Worm (Caenorhabditis elegans) whole organism, young adult: Measurements from ENCODE around the gene brd-1.

ENCODE experiments used
- B0035.1 ChIP-seq: sonication (generic microtip); optimal IDR thresholded peaks from 2 replicates; lab custom pipeline; 2016; ENCODE audit warnings: missing genetic modification characterization, mild to moderate bottlenecking, missing compliant biosample characterization, missing genotype, missing genetic modification reagents
- F10E7.11 ChIP-seq: sonication (generic microtip); optimal IDR thresholded peaks from 2 replicates; lab custom pipeline; 2017; ENCODE audit warnings: mild to moderate bottlenecking, missing genetic modification characterization, moderate library complexity, missing compliant biosample characterization
- F33H1.4 ChIP-seq: fragments of 200-800 bp; sonication (Bioruptor generic); IDR thresholded peaks from 2 replicates; pipeline ENCODE4 v1.3.6; 2022; ENCODE audit warnings: missing genetic modification reagents, missing genetic modification characterization, missing compliant biosample characterization
- F39B2.1 ChIP-seq: fragments of 200-800 bp; sonication (Bioruptor generic); IDR thresholded peaks from 2 replicates; pipeline ENCODE4 v1.3.6; 2022; ENCODE audit warnings: missing genetic modification reagents, missing genetic modification characterization, missing compliant biosample characterization
- F49E8.2 ChIP-seq: sonication (generic microtip); optimal IDR thresholded peaks from 3 replicates; lab custom pipeline; 2017; ENCODE audit warnings: missing genetic modification characterization, mild to moderate bottlenecking, missing compliant biosample characterization, antibody characterized with exemption, moderate library complexity; ENCODE audit not compliant: insufficient read depth
- F52B5.7 ChIP-seq: sonication (generic microtip); optimal IDR thresholded peaks from 2 replicates; lab custom pipeline; 2016; ENCODE audit warnings: mild to moderate bottlenecking, missing genetic modification characterization, missing compliant biosample characterization
- F57A8.1 ChIP-seq: fragments of 200-800 bp; sonication (Bioruptor generic); optimal IDR thresholded peaks from 2 replicates; lab custom pipeline; 2018; ENCODE audit warnings: mild to moderate bottlenecking, missing genetic modification characterization, moderate library complexity, missing compliant biosample characterization
- Y67H2A.10 ChIP-seq: fragments of 200-800 bp; sonication (Bioruptor generic); conservative IDR thresholded peaks from 2 replicates; pipeline ENCODE4 v1.3.6; 2022; ENCODE audit warnings: missing genetic modification reagents, missing genetic modification characterization, missing compliant biosample characterization
- Y79H2A.3 ChIP-seq: fragments of 200-800 bp; sonication (Bioruptor generic); conservative IDR thresholded peaks from 2 replicates; pipeline ENCODE4 v1.3.6; 2022; ENCODE audit warnings: missing genetic modification reagents, missing genetic modification characterization, missing compliant biosample characterization
- ZK185.1 ChIP-seq: sonication (generic microtip); optimal IDR thresholded peaks from 2 replicates; lab custom pipeline; 2016; ENCODE audit warnings: mild to moderate bottlenecking, missing genetic modification characterization, missing compliant biosample characterization; ENCODE audit not compliant: poor library complexity, severe bottlenecking
- ama-1 ChIP-seq, 3 experiments: fragments of 150-350 bp in 1 of 3; sonication (generic microtip) in 2 of 3; optimal IDR thresholded peaks; 2 replicates each; lab custom pipeline; 2014 to 2018; ENCODE audit warnings: missing biosample characterization in 2 of 3, missing genetic modification characterization in 2 of 3, missing genetic modification reagents in 2 of 3
- aptf-2 ChIP-seq: fragments of 200-800 bp; sonication (Bioruptor generic); conservative IDR thresholded peaks from 2 replicates; pipeline ENCODE4 v1.3.6; 2022; ENCODE audit warnings: missing genetic modification reagents, missing genetic modification characterization, missing compliant biosample characterization
- attf-3 ChIP-seq: fragments of 200-800 bp; sonication (Bioruptor generic); conservative IDR thresholded peaks from 2 replicates; pipeline ENCODE4 v1.3.6; 2022; ENCODE audit warnings: missing genetic modification reagents, missing genetic modification characterization, missing compliant biosample characterization
- bed-1 ChIP-seq: fragments of 200-800 bp; sonication (Bioruptor generic); IDR thresholded peaks from 2 replicates; pipeline ENCODE4 v1.3.6; 2022; ENCODE audit warnings: missing genetic modification reagents, missing genetic modification characterization, missing compliant biosample characterization
- ccch-3 ChIP-seq: fragments of 200-800 bp; sonication (Bioruptor generic); optimal IDR thresholded peaks from 2 replicates; lab custom pipeline; 2018; ENCODE audit warnings: mild to moderate bottlenecking, missing genetic modification characterization, missing compliant biosample characterization
- cebp-1 ChIP-seq, 2 experiments: fragments of 200-800 bp in 1 of 2; sonication (Bioruptor generic) in 1 of 2; sonication (generic microtip) in 1 of 2; IDR thresholded peaks in 1 of 2; optimal IDR thresholded peaks in 1 of 2; 2 replicates each; pipeline versions ENCODE4 v1.3.6 to Lab custom; 2017 to 2022; ENCODE audit warnings: missing compliant biosample characterization in 2 of 2, missing genetic modification characterization in 2 of 2, mild to moderate bottlenecking in 1 of 2, missing genetic modification reagents in 1 of 2, moderate library complexity in 1 of 2
- cebp-2 ChIP-seq: fragments of 200-800 bp; sonication (Bioruptor generic); IDR thresholded peaks from 2 replicates; pipeline ENCODE4 v1.3.6; 2022; ENCODE audit warnings: missing genetic modification characterization, missing compliant biosample characterization
- ceh-100 ChIP-seq: fragments of 200-800 bp; sonication (Bioruptor generic); IDR thresholded peaks from 2 replicates; pipeline ENCODE4 v1.3.6; 2022; ENCODE audit warnings: missing genetic modification reagents, missing genetic modification characterization, missing compliant biosample characterization
- ceh-27 ChIP-seq: fragments of 200-800 bp; sonication (Bioruptor generic); optimal IDR thresholded peaks from 2 replicates; lab custom pipeline; 2018; ENCODE audit warnings: mild to moderate bottlenecking, missing genetic modification characterization, moderate library complexity, missing compliant biosample characterization
- ceh-40 ChIP-seq: fragments of 200-800 bp; sonication (Bioruptor generic); IDR thresholded peaks from 2 replicates; pipeline ENCODE4 v1.3.6; 2022; ENCODE audit warnings: missing genetic modification characterization, missing compliant biosample characterization
- ceh-58 ChIP-seq: fragments of 200-800 bp; sonication (Bioruptor generic); IDR thresholded peaks from 2 replicates; pipeline ENCODE4 v1.3.6; 2022; ENCODE audit warnings: missing genetic modification characterization, missing compliant biosample characterization
- dpl-1 ChIP-seq: fragments of 150-350 bp; optimal IDR thresholded peaks from 2 replicates; lab custom pipeline; 2014; ENCODE audit warnings: missing biosample characterization, missing genetic modification reagents, missing genetic modification characterization
- efl-1 ChIP-seq: fragments of 150-350 bp; optimal IDR thresholded peaks from 2 replicates; lab custom pipeline; 2014; ENCODE audit warnings: missing biosample characterization, missing genetic modification reagents, missing genetic modification characterization
- egl-18 ChIP-seq: fragments of 200-800 bp; sonication (Bioruptor generic); IDR thresholded peaks from 2 replicates; pipeline ENCODE4 v1.3.6; 2022; ENCODE audit warnings: missing genetic modification reagents, missing genetic modification characterization, missing compliant biosample characterization
- egrh-3 ChIP-seq: fragments of 200-800 bp; sonication (Bioruptor generic); IDR thresholded peaks from 2 replicates; pipeline ENCODE4 v1.3.6; 2022; ENCODE audit warnings: missing genetic modification reagents, missing genetic modification characterization, missing compliant biosample characterization
- hmg-1.2 ChIP-seq: fragments of 200-800 bp; sonication (Bioruptor generic); IDR thresholded peaks from 2 replicates; pipeline ENCODE4 v1.3.6; 2022; ENCODE audit warnings: missing genetic modification reagents, missing genetic modification characterization, missing compliant biosample characterization
- hmg-20 ChIP-seq: fragments of 200-800 bp; sonication (Bioruptor generic); IDR thresholded peaks from 2 replicates; pipeline ENCODE4 v1.3.6; 2022; ENCODE audit warnings: missing genetic modification reagents, missing genetic modification characterization, missing compliant biosample characterization
- lin-26 ChIP-seq: fragments of 200-800 bp; sonication (Bioruptor generic); IDR thresholded peaks from 2 replicates; pipeline ENCODE4 v1.3.6; 2022; ENCODE audit warnings: missing genetic modification reagents, missing genetic modification characterization, missing compliant biosample characterization
- lin-40 ChIP-seq: sonication (generic microtip); optimal IDR thresholded peaks from 2 replicates; lab custom pipeline; 2016; ENCODE audit warnings: missing genetic modification characterization, mild to moderate bottlenecking, missing compliant biosample characterization, missing genotype, missing genetic modification reagents
- lin-54 ChIP-seq: fragments of 200-800 bp; sonication (Bioruptor generic); optimal IDR thresholded peaks from 2 replicates; lab custom pipeline; 2018; ENCODE audit warnings: mild to moderate bottlenecking, missing genetic modification characterization, missing compliant biosample characterization
- lir-1 ChIP-seq: fragments of 200-800 bp; sonication (Bioruptor generic); conservative IDR thresholded peaks from 2 replicates; pipeline ENCODE4 v1.3.6; 2022; ENCODE audit warnings: missing genetic modification reagents, missing genetic modification characterization, missing compliant biosample characterization
- lsl-1 ChIP-seq: fragments of 200-800 bp; sonication (Bioruptor generic); optimal IDR thresholded peaks from 2 replicates; lab custom pipeline; 2018; ENCODE audit warnings: mild to moderate bottlenecking, missing genetic modification characterization, moderate library complexity, missing compliant biosample characterization
- mcd-1 ChIP-seq: fragments of 200-800 bp; sonication (Bioruptor generic); IDR thresholded peaks from 2 replicates; pipeline ENCODE4 v1.3.6; 2022; ENCODE audit warnings: missing genetic modification reagents, missing genetic modification characterization, missing compliant biosample characterization
- nfya-1 ChIP-seq: sonication (generic microtip); optimal IDR thresholded peaks from 2 replicates; lab custom pipeline; 2017; ENCODE audit warnings: antibody characterized with exemption, missing compliant biosample characterization, missing genetic modification characterization, borderline replicate concordance; ENCODE audit not compliant: insufficient read depth
- nfya-2 ChIP-seq: fragments of 200-800 bp; sonication (Bioruptor generic); IDR thresholded peaks from 2 replicates; pipeline ENCODE4 v1.3.6; 2022; ENCODE audit warnings: missing genetic modification reagents, missing genetic modification characterization, missing compliant biosample characterization
- nhr-120 ChIP-seq: fragments of 200-800 bp; sonication (Bioruptor generic); IDR thresholded peaks from 2 replicates; pipeline ENCODE4 v1.3.6; 2022; ENCODE audit warnings: missing genetic modification characterization, missing compliant biosample characterization
- nhr-179 ChIP-seq: sonication (generic microtip); optimal IDR thresholded peaks from 2 replicates; lab custom pipeline; 2016; ENCODE audit warnings: mild to moderate bottlenecking, missing genetic modification characterization, missing compliant biosample characterization
- nhr-80 ChIP-seq: sonication (generic microtip); optimal IDR thresholded peaks from 2 replicates; lab custom pipeline; 2016; ENCODE audit warnings: missing genetic modification characterization, missing compliant biosample characterization
- nhr-90 ChIP-seq: sonication (generic microtip); optimal IDR thresholded peaks from 2 replicates; lab custom pipeline; 2016; ENCODE audit warnings: missing genotype, mild to moderate bottlenecking, missing genetic modification characterization, missing compliant biosample characterization
- pha-4 ChIP-seq: fragments of 150-350 bp; sonication (generic microtip); optimal IDR thresholded peaks from 2 replicates; lab custom pipeline; 2014; ENCODE audit warnings: missing biosample characterization, missing genetic modification reagents, missing genetic modification characterization
- snpc-1.1 ChIP-seq: sonication (generic microtip); optimal IDR thresholded peaks from 2 replicates; lab custom pipeline; 2017; ENCODE audit warnings: missing genetic modification characterization, mild to moderate bottlenecking, missing compliant biosample characterization, antibody characterized with exemption, moderate library complexity, missing genotype, missing genetic modification reagents; ENCODE audit not compliant: insufficient read depth
- sptf-2 ChIP-seq: fragments of 200-800 bp; sonication (Bioruptor generic); optimal IDR thresholded peaks from 2 replicates; lab custom pipeline; 2018; ENCODE audit warnings: mild to moderate bottlenecking, missing genetic modification characterization, missing compliant biosample characterization
- tbx-9 ChIP-seq: sonication (generic microtip); optimal IDR thresholded peaks from 2 replicates; lab custom pipeline; 2016; ENCODE audit warnings: borderline replicate concordance, missing genetic modification characterization, inconsistent platforms, missing compliant biosample characterization
- tlf-1 ChIP-seq: fragments of 200-800 bp; sonication (Bioruptor generic); optimal IDR thresholded peaks from 2 replicates; lab custom pipeline; 2018; ENCODE audit warnings: mild to moderate bottlenecking, missing genetic modification characterization, missing compliant biosample characterization
- unc-130 ChIP-seq: sonication (generic microtip); optimal IDR thresholded peaks from 2 replicates; lab custom pipeline; 2016; ENCODE audit warnings: missing genetic modification reagents, missing genetic modification characterization, missing compliant biosample characterization
- ztf-3 ChIP-seq: fragments of 200-800 bp; sonication (Bioruptor generic); optimal IDR thresholded peaks from 2 replicates; lab custom pipeline; 2018; ENCODE audit warnings: mild to moderate bottlenecking, missing genetic modification characterization, missing compliant biosample characterization

Gene brd-1

DNA sequence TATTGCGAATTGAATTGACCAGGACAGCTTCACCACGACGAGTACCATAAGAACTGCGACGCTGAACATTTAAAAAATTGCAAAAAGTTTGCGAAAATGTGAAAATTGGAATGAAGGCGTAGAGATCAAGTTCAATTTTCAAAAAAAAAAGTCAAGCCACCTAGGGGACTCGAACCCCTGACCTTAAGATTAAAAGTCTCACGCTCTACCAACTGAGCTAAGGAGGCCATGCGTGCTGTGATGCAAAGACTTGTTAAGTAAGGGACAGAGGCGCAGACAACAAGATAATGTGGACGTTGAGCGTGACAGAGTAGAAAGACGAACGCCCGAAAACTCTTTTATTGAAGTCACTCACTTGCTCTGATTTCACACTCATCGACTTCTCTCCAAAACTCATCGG lies 1.7 kb downstream of the brd-1 start (continued):
- TF ChIP-seq hmg-20 (GFP tag; lab: Robert Waterston, UW): peak; percentile 70; the same call in 1 of the 2 replicates
- no peak for TF ChIP-seq tbx-9 (tag; lab: Kevin White, UChicago)
- TF ChIP-seq F10E7.11 (tag; lab: Kevin White, UChicago): no peak
- no peak for TF ChIP-seq B0035.1 (tag; lab: Kevin White, UChicago)
- TF ChIP-seq snpc-1.1 (tag; lab: Kevin White, UChicago): peak; percentile 40
- TF ChIP-seq pha-4 (tag; lab: Kevin White, UChicago): no peak
- peak; percentile 21 for TF ChIP-seq lin-40 (tag; lab: Kevin White, UChicago)
- TF ChIP-seq lin-26 (GFP tag; lab: Robert Waterston, UW): peak; percentile 96
- 0 out of 2 replicates have a peak, but pooled peaks have one; percentile 62 for TF ChIP-seq ceh-40 (GFP tag; lab: Robert Waterston, UW)
- peak; percentile 38; the same call in 1 of the 2 replicates for TF ChIP-seq lir-1 (GFP tag; lab: Robert Waterston, UW)
- TF ChIP-seq dpl-1 (GFP tag; lab: Kevin White, UChicago): no peak
- peak; percentile 46 for TF ChIP-seq tlf-1
- peak; percentile 8 for TF ChIP-seq nhr-80 (tag; lab: Kevin White, UChicago)
- TF ChIP-seq Y79H2A.3: peak; percentile 72; the same call in 1 of the 2 replicates
- TF ChIP-seq bed-1 (GFP tag; lab: Robert Waterston, UW): no peak
- TF ChIP-seq F49E8.2: peak; percentile 76
- TF ChIP-seq ama-1 (optimal IDR thresholded peaks at IDR 0.05; lab: Kevin White, UChicago): no peak
- peak in 1 of 2 experiments; percentile 89 for TF ChIP-seq ama-1 (GFP tag; optimal IDR thresholded peaks at IDR 0.05; lab: Kevin White, UChicago)
- TF ChIP-seq ccch-3 (GFP tag; lab: Kevin White, UChicago): no peak
- no peak for TF ChIP-seq nfya-2 (GFP tag; lab: Robert Waterston, UW)
- TF ChIP-seq egl-18 (GFP tag; lab: Robert Waterston, UW): no peak
- peak; percentile 32; the same call in 1 of the 2 replicates for TF ChIP-seq egrh-3
- peak; percentile 30 for TF ChIP-seq efl-1
- TF ChIP-seq ztf-3 (GFP tag; lab: Kevin White, UChicago): no peak
- TF ChIP-seq F39B2.1 (GFP tag; lab: Robert Waterston, UW): no peak
- no peak; the same call in 1 of the 2 replicates for TF ChIP-seq mcd-1 (GFP tag; lab: Robert Waterston, UW)
- no peak for TF ChIP-seq ceh-58
- TF ChIP-seq sptf-2 (GFP tag; lab: Kevin White, UChicago): no peak
- peak; percentile 86 for TF ChIP-seq nhr-90 (tag; lab: Kevin White, UChicago)
- TF ChIP-seq ZK185.1 (tag; lab: Kevin White, UChicago): peak; percentile 75
- no peak for TF ChIP-seq lin-54 (GFP tag; lab: Kevin White, UChicago)
- 0 out of 2 replicates have a peak, but pooled peaks have one; percentile 38 for TF ChIP-seq Y67H2A.10 (GFP tag; lab: Robert Waterston, UW)
- TF ChIP-seq hmg-1.2: peak; percentile 85
- 0 out of 2 replicates have a peak, but pooled peaks have one; percentile 56 for TF ChIP-seq ceh-100 (GFP tag; lab: Robert Waterston, UW)
- no peak for TF ChIP-seq cebp-2 (GFP tag; lab: Robert Waterston, UW)
- TF ChIP-seq nfya-1 (tag; lab: Kevin White, UChicago): no peak
- peak; percentile 66 for TF ChIP-seq F52B5.7 (tag; lab: Kevin White, UChicago)
- TF ChIP-seq attf-3 (GFP tag; lab: Robert Waterston, UW): peak; percentile 64
- no peak for TF ChIP-seq nhr-179 (tag; lab: Kevin White, UChicago)
- TF ChIP-seq cebp-1 (GFP tag; IDR thresholded peaks at IDR 0.05; lab: Robert Waterston, UW): no peak
- TF ChIP-seq cebp-1 (tag; optimal IDR thresholded peaks at IDR 0.05; lab: Kevin White, UChicago): no peak
- peak; percentile 39 for TF ChIP-seq lsl-1 (GFP tag; lab: Kevin White, UChicago)
- no peak for TF ChIP-seq ceh-27 (GFP tag; lab: Kevin White, UChicago)
- TF ChIP-seq unc-130 (GFP tag; lab: Kevin White, UChicago): peak; percentile 75
- TF ChIP-seq aptf-2: 0 out of 2 replicates have a peak, but pooled peaks have one; percentile 30
- TF ChIP-seq F33H1.4 (GFP tag; lab: Robert Waterston, UW): peak; percentile 37; the same call in 1 of the 2 replicates
- no peak for TF ChIP-seq F57A8.1
- TF ChIP-seq nhr-120 (GFP tag; lab: Robert Waterston, UW): 0 out of 2 replicates have a peak, but pooled peaks have one; percentile 40
